Worm (Caenorhabditis elegans) whole organism, young adult: ENCODE measurements around the gene cyp-25A4.
A peak's percentile ranks its signal among the peaks of the same experiment; 100 is the strongest.

Experiments
- F10E7.11 ChIP-seq: sonication (generic microtip); optimal IDR thresholded peaks from 2 replicates; lab custom pipeline; 2017; ENCODE audit warnings: mild to moderate bottlenecking, missing genetic modification characterization, moderate library complexity, missing compliant biosample characterization
- F57A8.1 ChIP-seq: fragments of 200-800 bp; sonication (Bioruptor generic); optimal IDR thresholded peaks from 2 replicates; lab custom pipeline; 2018; ENCODE audit warnings: mild to moderate bottlenecking, missing genetic modification characterization, moderate library complexity, missing compliant biosample characterization
- Y53F4B.3 ChIP-seq: fragments of 200-800 bp; sonication (Bioruptor generic); IDR thresholded peaks from 2 replicates; pipeline ENCODE4 v1.3.6; 2022; ENCODE audit warnings: missing genetic modification reagents, missing genetic modification characterization, missing compliant biosample characterization
- Y53G8AR.9 ChIP-seq: fragments of 200-800 bp; sonication (Bioruptor generic); conservative IDR thresholded peaks from 2 replicates; pipeline ENCODE4 v1.3.6; 2022; ENCODE audit warnings: missing genetic modification reagents, missing genetic modification characterization, missing compliant biosample characterization
- Y67H2A.10 ChIP-seq: fragments of 200-800 bp; sonication (Bioruptor generic); conservative IDR thresholded peaks from 2 replicates; pipeline ENCODE4 v1.3.6; 2022; ENCODE audit warnings: missing genetic modification reagents, missing genetic modification characterization, missing compliant biosample characterization
- ama-1 ChIP-seq, 3 experiments: fragments of 150-350 bp in 1 of 3; sonication (generic microtip) in 2 of 3; optimal IDR thresholded peaks; 2 replicates each; lab custom pipeline; 2014 to 2018; ENCODE audit warnings: missing biosample characterization in 2 of 3, missing genetic modification characterization in 2 of 3, missing genetic modification reagents in 2 of 3
- atf-7 ChIP-seq: sonication (generic microtip); optimal IDR thresholded peaks from 2 replicates; lab custom pipeline; 2017; ENCODE audit warnings: mild to moderate bottlenecking, missing genetic modification characterization, missing compliant biosample characterization
- attf-5 ChIP-seq: fragments of 200-800 bp; sonication (Bioruptor generic); optimal IDR thresholded peaks from 2 replicates; lab custom pipeline; 2018; ENCODE audit warnings: mild to moderate bottlenecking, missing genetic modification characterization, missing compliant biosample characterization
- cebp-1 ChIP-seq, 2 experiments: fragments of 200-800 bp in 1 of 2; sonication (Bioruptor generic) in 1 of 2; sonication (generic microtip) in 1 of 2; IDR thresholded peaks in 1 of 2; optimal IDR thresholded peaks in 1 of 2; 2 replicates each; pipeline versions ENCODE4 v1.3.6 to Lab custom; 2017 to 2022; ENCODE audit warnings: missing compliant biosample characterization in 2 of 2, missing genetic modification characterization in 2 of 2, mild to moderate bottlenecking in 1 of 2, missing genetic modification reagents in 1 of 2, moderate library complexity in 1 of 2
- cebp-2 ChIP-seq: fragments of 200-800 bp; sonication (Bioruptor generic); IDR thresholded peaks from 2 replicates; pipeline ENCODE4 v1.3.6; 2022; ENCODE audit warnings: missing genetic modification characterization, missing compliant biosample characterization
- ceh-79 ChIP-seq: sonication (generic microtip); optimal IDR thresholded peaks from 2 replicates; lab custom pipeline; 2017; ENCODE audit warnings: mild to moderate bottlenecking, missing genetic modification characterization, missing compliant biosample characterization
- die-1 ChIP-seq: sonication (generic microtip); optimal IDR thresholded peaks from 2 replicates; lab custom pipeline; 2016; ENCODE audit warnings: missing genotype, mild to moderate bottlenecking, missing genetic modification characterization, missing compliant biosample characterization
- dox-1 ChIP-seq: fragments of 200-800 bp; sonication (Bioruptor generic); IDR thresholded peaks from 2 replicates; pipeline ENCODE4 v1.3.6; 2022; ENCODE audit warnings: missing genetic modification reagents, missing genetic modification characterization, missing compliant biosample characterization
- ekl-4 ChIP-seq: fragments of 200-800 bp; sonication (Bioruptor generic); IDR thresholded peaks from 2 replicates; pipeline ENCODE4 v1.3.6; 2022; ENCODE audit warnings: missing genetic modification reagents, missing genetic modification characterization, missing compliant biosample characterization
- hlh-26 ChIP-seq: fragments of 200-800 bp; sonication (Bioruptor generic); conservative IDR thresholded peaks from 2 replicates; pipeline ENCODE4 v1.3.6; 2022; ENCODE audit warnings: missing genetic modification reagents, missing genetic modification characterization, missing compliant biosample characterization
- hmg-1.2 ChIP-seq: fragments of 200-800 bp; sonication (Bioruptor generic); IDR thresholded peaks from 2 replicates; pipeline ENCODE4 v1.3.6; 2022; ENCODE audit warnings: missing genetic modification reagents, missing genetic modification characterization, missing compliant biosample characterization
- hmg-20 ChIP-seq: fragments of 200-800 bp; sonication (Bioruptor generic); IDR thresholded peaks from 2 replicates; pipeline ENCODE4 v1.3.6; 2022; ENCODE audit warnings: missing genetic modification reagents, missing genetic modification characterization, missing compliant biosample characterization
- hrde-1 ChIP-seq: sonication (generic microtip); optimal IDR thresholded peaks from 2 replicates; lab custom pipeline; 2016; ENCODE audit warnings: missing genetic modification characterization, mild to moderate bottlenecking, missing compliant biosample characterization, moderate library complexity, missing genotype, missing genetic modification reagents, borderline replicate concordance
- hsf-1 ChIP-seq: fragments of 200-800 bp; sonication (Bioruptor generic); IDR thresholded peaks from 2 replicates; pipeline ENCODE4 v1.3.6; 2022; ENCODE audit warnings: missing genetic modification reagents, missing genetic modification characterization, missing compliant biosample characterization
- lin-54 ChIP-seq: fragments of 200-800 bp; sonication (Bioruptor generic); optimal IDR thresholded peaks from 2 replicates; lab custom pipeline; 2018; ENCODE audit warnings: mild to moderate bottlenecking, missing genetic modification characterization, missing compliant biosample characterization
- nfya-1 ChIP-seq: sonication (generic microtip); optimal IDR thresholded peaks from 2 replicates; lab custom pipeline; 2017; ENCODE audit warnings: antibody characterized with exemption, missing compliant biosample characterization, missing genetic modification characterization, borderline replicate concordance; ENCODE audit not compliant: insufficient read depth
- nfyb-1 ChIP-seq: fragments of 200-800 bp; sonication (Bioruptor generic); IDR thresholded peaks from 2 replicates; pipeline ENCODE4 v1.3.6; 2022; ENCODE audit warnings: missing genetic modification reagents, missing genetic modification characterization, missing compliant biosample characterization
- nhr-120 ChIP-seq: fragments of 200-800 bp; sonication (Bioruptor generic); IDR thresholded peaks from 2 replicates; pipeline ENCODE4 v1.3.6; 2022; ENCODE audit warnings: missing genetic modification characterization, missing compliant biosample characterization
- nhr-80 ChIP-seq: sonication (generic microtip); optimal IDR thresholded peaks from 2 replicates; lab custom pipeline; 2016; ENCODE audit warnings: missing genetic modification characterization, missing compliant biosample characterization
- snpc-1.3 ChIP-seq: sonication (generic microtip); optimal IDR thresholded peaks from 2 replicates; lab custom pipeline; 2017; ENCODE audit warnings: missing genetic modification characterization, mild to moderate bottlenecking, missing compliant biosample characterization, antibody characterized with exemption, moderate library complexity, missing genotype, missing genetic modification reagents; ENCODE audit not compliant: insufficient read depth
- somi-1 ChIP-seq: fragments of 200-800 bp; sonication (Bioruptor generic); optimal IDR thresholded peaks from 2 replicates; lab custom pipeline; 2018; ENCODE audit warnings: mild to moderate bottlenecking, missing genetic modification characterization, missing compliant biosample characterization
- ztf-6 ChIP-seq: fragments of 200-800 bp; sonication (Bioruptor generic); IDR thresholded peaks from 2 replicates; pipeline ENCODE4 v1.3.6; 2022; ENCODE audit warnings: missing genetic modification reagents, missing genetic modification characterization, missing compliant biosample characterization

cyp-25A4 gene

ce11 chrIII:3895887-3896286 is 44.0 kb upstream of the cyp-25A4 start:
- TF ChIP-seq hsf-1 (peak; percentile 95), ekl-4 (0 out of 2 replicates have a peak, but pooled peaks have one; percentile 34)

- TF ChIP-seq die-1 (tag; lab: Kevin White, UChicago): no peak
- TF ChIP-seq nhr-80 (tag; lab: Kevin White, UChicago): peak; percentile 64
Measured at ce11 chrIII:3893992-3894391, 42.1 kb upstream of the cyp-25A4 start.

ce11 chrIII:3889896-3890295 is 38.0 kb upstream of the cyp-25A4 start:
- TF ChIP-seq nfya-1 (tag; lab: Kevin White, UChicago) (no peak), Y53G8AR.9 (GFP tag; lab: Robert Waterston, UW) (no peak), lin-54 (GFP tag; lab: Kevin White, UChicago) (no peak), nhr-80 (tag; lab: Kevin White, UChicago) (no peak), cebp-2 (GFP tag; lab: Robert Waterston, UW) (no peak), nfyb-1 (GFP tag; lab: Robert Waterston, UW) (no peak), hmg-20 (GFP tag; lab: Robert Waterston, UW) (no peak), Y67H2A.10 (GFP tag; lab: Robert Waterston, UW) (no peak), F10E7.11 (tag; lab: Kevin White, UChicago) (no peak), snpc-1.3 (tag; lab: Kevin White, UChicago) (no peak), Y53F4B.3 (GFP tag; lab: Robert Waterston, UW) (no peak), ztf-6 (no peak)

ce11 chrIII:3887586-3887985 is 35.7 kb upstream of the cyp-25A4 start:
- TF ChIP-seq F57A8.1: no peak
- no peak for TF ChIP-seq ceh-79 (tag; lab: Kevin White, UChicago)
- peak; percentile 12 for TF ChIP-seq attf-5 (GFP tag; lab: Kevin White, UChicago)
- TF ChIP-seq atf-7 (tag; lab: Kevin White, UChicago): no peak
- peak; percentile 91 for TF ChIP-seq nhr-80 (tag; lab: Kevin White, UChicago)
- no peak for TF ChIP-seq hlh-26 (GFP tag; lab: Robert Waterston, UW)
- TF ChIP-seq cebp-1 (GFP tag; IDR thresholded peaks at IDR 0.05; lab: Robert Waterston, UW): no peak
- TF ChIP-seq cebp-1 (tag; optimal IDR thresholded peaks at IDR 0.05; lab: Kevin White, UChicago): peak; percentile 48
- TF ChIP-seq hrde-1 (tag; lab: Kevin White, UChicago): no peak
- peak; percentile 74 for TF ChIP-seq dox-1 (GFP tag; lab: Robert Waterston, UW)
- TF ChIP-seq hmg-1.2 (GFP tag; lab: Robert Waterston, UW): peak; percentile 24; the same call in 1 of the 2 replicates

ce11 chrIII:3883146-3883545 is 31.3 kb upstream of the cyp-25A4 start:
- TF ChIP-seq somi-1 (GFP tag; lab: Kevin White, UChicago) (no peak), snpc-1.3 (tag; lab: Kevin White, UChicago) (no peak), hmg-1.2 (GFP tag; lab: Robert Waterston, UW) (0 out of 2 replicates have a peak, but pooled peaks have one; percentile 12), ama-1 (optimal IDR thresholded peaks at IDR 0.05; lab: Kevin White, UChicago) (no peak), ama-1 (GFP tag; optimal IDR thresholded peaks at IDR 0.05; lab: Kevin White, UChicago) (no peak), Y53G8AR.9 (GFP tag; lab: Robert Waterston, UW) (no peak), nhr-120 (no peak)
- TF ChIP-seq, all 124 proteins: peak for 1
